Worm (Caenorhabditis elegans): Measurements from ENCODE around the gene Y45F10D.16.

The Y45F10D.16 gene

ce11 chrIV:13776115-13776514 is at the start of gene Y45F10D.16:
Gene Y45F10D.16, plus strand, starts transcription at chrIV:13776415.
- no peak for TF ChIP-seq pes-1 (GFP tag; IDR thresholded peaks at IDR 0.05)
- no peak for TF ChIP-seq B0310.2 (tag; optimal IDR thresholded peaks at IDR 0.05)
- TF ChIP-seq ets-7 (tag; optimal IDR thresholded peaks at IDR 0.05): no peak
- TF ChIP-seq ceh-36 (tag; optimal IDR thresholded peaks at IDR 0.05): no peak
- no peak for TF ChIP-seq sea-1 (GFP tag; conservative IDR thresholded peaks at IDR 0.05)
- TF ChIP-seq tbx-11 (GFP tag; IDR thresholded peaks at IDR 0.05): no peak
- no peak for TF ChIP-seq scrt-1 (GFP tag; IDR thresholded peaks at IDR 0.05)
- no peak for TF ChIP-seq ceh-13 (GFP tag; optimal IDR thresholded peaks at IDR 0.05)
- no peak for TF ChIP-seq aly-1 (tag; optimal IDR thresholded peaks at IDR 0.05)
- TF ChIP-seq tra-4 (tag; optimal IDR thresholded peaks at IDR 0.05): no peak
- TF ChIP-seq F13C5.2 (tag; optimal IDR thresholded peaks at IDR 0.05): no peak
- no peak for TF ChIP-seq hmbx-1 (tag; optimal IDR thresholded peaks at IDR 0.05)
- TF ChIP-seq flt-1 (GFP tag; IDR thresholded peaks at IDR 0.05): no peak
- no peak for TF ChIP-seq ama-1 (optimal IDR thresholded peaks at IDR 0.05)
- no peak for TF ChIP-seq tbx-37 (GFP tag; conservative IDR thresholded peaks at IDR 0.05)
- TF ChIP-seq hnd-1 (tag; optimal IDR thresholded peaks at IDR 0.05): no peak
- TF ChIP-seq hmg-4 (GFP tag; optimal IDR thresholded peaks at IDR 0.05): no peak

DNA sequence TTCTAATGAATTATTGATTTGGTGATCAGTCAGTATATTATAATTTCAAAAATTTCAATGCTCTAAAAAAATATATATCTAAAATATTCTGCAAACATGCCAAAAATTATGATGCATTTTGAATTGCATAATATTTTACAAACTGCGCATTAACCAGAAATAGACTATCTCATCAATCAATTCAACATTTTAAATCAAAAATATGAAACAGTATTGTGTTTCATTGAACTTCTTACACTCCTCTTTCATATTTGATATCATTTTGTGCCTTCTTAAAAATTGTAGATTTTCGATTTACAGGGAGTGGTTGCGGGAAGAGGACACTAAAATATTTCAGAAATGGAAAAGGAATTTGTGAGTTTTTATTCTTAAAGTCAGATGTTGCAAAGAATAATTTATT is 49.6 kb upstream of the Y45F10D.16 start, which contains the start of gene ent-4:
Gene ent-4 (plus strand): TSS at position 301 of the 400 bp plus-strand sequence.
- no peak for TF ChIP-seq pes-1 (GFP tag; IDR thresholded peaks at IDR 0.05)
- TF ChIP-seq hmg-4 (GFP tag; optimal IDR thresholded peaks at IDR 0.05): no peak
- TF ChIP-seq F13C5.2 (tag; optimal IDR thresholded peaks at IDR 0.05): no peak
- TF ChIP-seq tra-4 (tag; optimal IDR thresholded peaks at IDR 0.05): no peak
- TF ChIP-seq hmbx-1 (tag; optimal IDR thresholded peaks at IDR 0.05): no peak
- TF ChIP-seq scrt-1 (GFP tag; IDR thresholded peaks at IDR 0.05): no peak
- no peak for TF ChIP-seq hnd-1 (tag; optimal IDR thresholded peaks at IDR 0.05)
- no peak for TF ChIP-seq sea-1 (GFP tag; conservative IDR thresholded peaks at IDR 0.05)
- no peak for TF ChIP-seq tbx-11 (GFP tag; IDR thresholded peaks at IDR 0.05)
- TF ChIP-seq ets-7 (tag; optimal IDR thresholded peaks at IDR 0.05): no peak
- TF ChIP-seq aly-1 (tag; optimal IDR thresholded peaks at IDR 0.05): no peak

DNA sequence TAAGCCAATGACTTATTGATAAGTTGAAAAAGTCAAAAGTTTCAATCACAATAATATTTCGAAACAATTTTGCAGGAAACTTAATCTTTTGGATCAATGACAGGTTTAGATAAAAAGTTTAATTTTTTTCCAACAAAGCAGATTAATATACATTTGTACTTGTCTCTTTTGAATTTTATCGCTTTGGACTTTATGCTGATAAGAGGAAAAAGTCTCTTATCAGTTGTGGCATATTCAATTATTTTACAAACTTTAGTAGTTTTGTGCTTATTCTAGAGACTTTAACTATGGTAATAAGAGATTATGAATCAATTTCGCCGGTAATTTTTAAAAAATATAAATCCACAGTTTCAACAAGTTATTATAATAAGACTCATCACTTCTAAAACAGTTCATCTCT is 48.4 kb upstream of the Y45F10D.16 start:
- no peak for TF ChIP-seq F13C5.2 (tag; optimal IDR thresholded peaks at IDR 0.05)
- TF ChIP-seq sea-1 (GFP tag; conservative IDR thresholded peaks at IDR 0.05): no peak
- TF ChIP-seq B0310.2 (tag; optimal IDR thresholded peaks at IDR 0.05): no peak
- TF ChIP-seq hmbx-1 (tag; optimal IDR thresholded peaks at IDR 0.05): no peak
- TF ChIP-seq ets-7 (tag; optimal IDR thresholded peaks at IDR 0.05): no peak
- no peak for TF ChIP-seq tbx-11 (GFP tag; IDR thresholded peaks at IDR 0.05)
- no peak for TF ChIP-seq tra-4 (tag; optimal IDR thresholded peaks at IDR 0.05)
- TF ChIP-seq scrt-1 (GFP tag; IDR thresholded peaks at IDR 0.05): no peak
- no peak for TF ChIP-seq aly-1 (tag; optimal IDR thresholded peaks at IDR 0.05)
- TF ChIP-seq hmg-4 (GFP tag; optimal IDR thresholded peaks at IDR 0.05): no peak
- TF ChIP-seq flt-1 (GFP tag; IDR thresholded peaks at IDR 0.05): no peak
- no peak for TF ChIP-seq hnd-1 (tag; optimal IDR thresholded peaks at IDR 0.05)
- TF ChIP-seq tbx-37 (GFP tag; conservative IDR thresholded peaks at IDR 0.05): no peak
- no peak for TF ChIP-seq ama-1 (optimal IDR thresholded peaks at IDR 0.05)
- no peak for TF ChIP-seq pes-1 (GFP tag; IDR thresholded peaks at IDR 0.05)
- TF ChIP-seq ceh-36 (tag; optimal IDR thresholded peaks at IDR 0.05): no peak
- TF ChIP-seq ceh-13 (GFP tag; optimal IDR thresholded peaks at IDR 0.05): no peak

ce11 chrIV:13742244-13742643 is 34.0 kb upstream of the Y45F10D.16 start, which contains the start of gene C47A4.3:
Gene C47A4.3, minus strand, starts transcription at chrIV:13742344.
- TF ChIP-seq ceh-13 (GFP tag; optimal IDR thresholded peaks at IDR 0.05) (no peak), B0310.2 (tag; optimal IDR thresholded peaks at IDR 0.05) (no peak), scrt-1 (GFP tag; IDR thresholded peaks at IDR 0.05) (no peak), hmg-4 (GFP tag; optimal IDR thresholded peaks at IDR 0.05) (no peak), tbx-11 (GFP tag; IDR thresholded peaks at IDR 0.05) (no peak), pes-1 (GFP tag; IDR thresholded peaks at IDR 0.05) (no peak), ama-1 (optimal IDR thresholded peaks at IDR 0.05) (no peak), tbx-37 (GFP tag; conservative IDR thresholded peaks at IDR 0.05) (no peak)

DNA sequence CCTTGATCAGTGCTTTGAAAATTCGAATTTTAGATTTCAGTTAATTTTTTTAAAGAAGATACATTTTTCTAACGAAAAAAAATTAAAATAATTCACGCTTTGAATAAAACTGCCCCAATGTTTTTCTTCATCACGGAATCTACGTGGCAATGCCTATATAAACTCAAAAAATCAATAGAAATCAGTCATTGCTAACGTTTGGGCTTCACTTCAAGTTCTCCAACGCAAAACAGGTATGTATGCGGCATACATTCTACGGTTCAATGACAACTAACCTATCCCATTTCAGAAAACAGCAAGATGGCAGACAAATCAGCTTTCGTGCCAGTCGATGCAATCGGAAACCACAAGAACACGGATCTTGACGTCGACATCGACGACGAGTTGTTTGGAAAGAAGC is 30.8 kb upstream of the Y45F10D.16 start, which contains the start of gene C47A4.5:
Gene C47A4.5 (plus strand): TSS at position 301 of the 400 bp plus-strand sequence.
- TF ChIP-seq hmbx-1 (tag; optimal IDR thresholded peaks at IDR 0.05): no peak
- TF ChIP-seq pes-1 (GFP tag; IDR thresholded peaks at IDR 0.05): no peak

- no peak for TF ChIP-seq hmbx-1 (tag; optimal IDR thresholded peaks at IDR 0.05)
- no peak for TF ChIP-seq hmg-4 (GFP tag; optimal IDR thresholded peaks at IDR 0.05)
These were observed 27.4 kb upstream of the Y45F10D.16 start for ce11 chrIV:13748798-13749197.

- TF ChIP-seq hmg-4 (GFP tag; optimal IDR thresholded peaks at IDR 0.05) (no peak), aly-1 (tag; optimal IDR thresholded peaks at IDR 0.05) (no peak), scrt-1 (GFP tag; IDR thresholded peaks at IDR 0.05) (no peak), ceh-36 (tag; optimal IDR thresholded peaks at IDR 0.05) (no peak), flt-1 (GFP tag; IDR thresholded peaks at IDR 0.05) (no peak), tbx-11 (GFP tag; IDR thresholded peaks at IDR 0.05) (no peak), hmbx-1 (tag; optimal IDR thresholded peaks at IDR 0.05) (no peak)
These were observed 26.2 kb upstream of the Y45F10D.16 start, which contains the start of gene sorb-1 for ce11 chrIV:13750033-13750432. Gene sorb-1, plus strand, starts transcription at chrIV:13750333.

DNA sequence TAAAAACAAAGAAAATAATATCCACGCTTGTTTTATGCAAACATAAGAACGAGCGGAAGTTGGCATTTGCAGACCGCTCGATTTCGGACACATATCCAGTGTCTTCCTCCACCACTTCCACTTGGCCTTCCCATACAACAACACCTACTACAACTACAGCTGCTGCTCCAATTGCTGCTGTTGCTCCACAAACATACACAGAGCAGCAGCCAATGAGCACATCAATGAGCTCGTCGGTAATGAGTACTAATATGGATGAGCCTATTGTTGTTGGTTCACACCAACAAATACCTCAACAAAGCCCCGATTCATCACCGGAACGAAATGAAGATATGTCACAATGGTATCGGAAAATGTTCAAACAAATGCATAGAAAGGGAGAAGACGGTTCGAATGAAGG is 20.6 kb upstream of the Y45F10D.16 start:
- TF ChIP-seq scrt-1 (GFP tag; IDR thresholded peaks at IDR 0.05) (no peak), B0310.2 (tag; optimal IDR thresholded peaks at IDR 0.05) (no peak), aly-1 (tag; optimal IDR thresholded peaks at IDR 0.05) (no peak), ceh-36 (tag; optimal IDR thresholded peaks at IDR 0.05) (no peak), hmg-4 (GFP tag; optimal IDR thresholded peaks at IDR 0.05) (no peak), tbx-37 (GFP tag; conservative IDR thresholded peaks at IDR 0.05) (no peak), F13C5.2 (tag; optimal IDR thresholded peaks at IDR 0.05) (no peak), tbx-11 (GFP tag; IDR thresholded peaks at IDR 0.05) (no peak), ceh-13 (GFP tag; optimal IDR thresholded peaks at IDR 0.05) (no peak), ama-1 (optimal IDR thresholded peaks at IDR 0.05) (no peak), tra-4 (tag; optimal IDR thresholded peaks at IDR 0.05) (no peak), ets-7 (tag; optimal IDR thresholded peaks at IDR 0.05) (no peak), flt-1 (GFP tag; IDR thresholded peaks at IDR 0.05) (no peak), hmbx-1 (tag; optimal IDR thresholded peaks at IDR 0.05) (no peak), sea-1 (GFP tag; conservative IDR thresholded peaks at IDR 0.05) (no peak)
